Worm (Caenorhabditis elegans) whole organism, midembryonic: ENCODE results near the gene C04G6.6.
A peak's percentile ranks its signal among the peaks of the same experiment; 100 is the strongest.

Source experiments
- T22C8.4 ChIP-seq: fragments of 200-800 bp; sonication (Bioruptor generic); IDR thresholded peaks from 2 replicates; pipeline ENCODE4 v1.3.6; 2022; ENCODE audit warnings: missing genetic modification characterization, missing compliant biosample characterization
- cog-1 ChIP-seq: sonication (generic microtip); optimal IDR thresholded peaks from 2 replicates; lab custom pipeline; 2016; ENCODE audit warnings: missing genetic modification characterization, missing compliant biosample characterization
- flt-1 ChIP-seq: fragments of 200-800 bp; sonication (Bioruptor generic); IDR thresholded peaks from 2 replicates; pipeline ENCODE4 v1.3.6; 2022; ENCODE audit warnings: missing genetic modification characterization, missing compliant biosample characterization
- klf-2 ChIP-seq: fragments of 200-800 bp; sonication (Bioruptor generic); conservative IDR thresholded peaks from 2 replicates; pipeline ENCODE4 v1.3.6; 2022; ENCODE audit warnings: missing genetic modification reagents, missing genetic modification characterization, missing compliant biosample characterization
- med-1 ChIP-seq: sonication (generic microtip); optimal IDR thresholded peaks from 2 replicates; lab custom pipeline; 2017; ENCODE audit warnings: missing genetic modification characterization, mild to moderate bottlenecking, missing compliant biosample characterization, antibody characterized with exemption, missing genetic modification reagents; ENCODE audit not compliant: insufficient read depth
- ref-1 ChIP-seq: fragments of 200-800 bp; sonication (Bioruptor generic); conservative IDR thresholded peaks from 2 replicates; pipeline ENCODE4 v1.3.6; 2022; ENCODE audit warnings: missing genetic modification reagents, missing genetic modification characterization, missing compliant biosample characterization
- tab-1 ChIP-seq: fragments of 200-800 bp; sonication (Bioruptor generic); IDR thresholded peaks from 2 replicates; pipeline ENCODE4 v1.3.6; 2022; ENCODE audit warnings: missing genetic modification characterization, missing compliant biosample characterization
- ztf-23 ChIP-seq: fragments of 200-800 bp; sonication (Bioruptor generic); IDR thresholded peaks from 2 replicates; pipeline ENCODE4 v1.3.6; 2022; ENCODE audit warnings: missing genetic modification reagents, missing genetic modification characterization, missing compliant biosample characterization
- ztf-29 ChIP-seq: fragments of 200-800 bp; sonication (Bioruptor generic); IDR thresholded peaks from 2 replicates; pipeline ENCODE4 v1.3.6; 2022; ENCODE audit warnings: missing genetic modification reagents, missing genetic modification characterization, missing compliant biosample characterization

C04G6.6 gene

DNA sequence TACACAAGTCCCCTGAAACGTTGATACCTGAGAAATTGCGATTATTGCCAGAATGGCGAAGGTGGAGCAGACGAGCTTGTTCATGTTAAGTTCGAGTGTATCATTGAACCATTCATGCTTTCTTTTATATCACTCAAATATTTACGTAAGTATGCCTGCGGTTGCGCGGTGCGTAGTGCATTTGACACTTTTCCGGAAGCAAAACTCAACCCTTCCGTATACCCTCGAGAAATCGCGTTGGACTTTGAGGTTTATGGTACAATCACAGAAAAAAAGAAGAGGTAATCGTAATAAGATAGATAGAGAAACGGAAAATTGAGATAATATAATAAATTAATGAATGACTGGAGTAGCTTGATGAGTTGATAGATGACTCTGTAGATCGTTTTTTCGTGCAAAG lies 30.0 kb downstream of the C04G6.6 start, which contains the start of gene idpb-2:
idpb-2 (minus strand) TSS at position 101 of the 400 bp plus-strand sequence.
- TF ChIP-seq cog-1 (no peak), klf-2 (GFP tag; lab: Robert Waterston, UW) (no peak), T22C8.4 (GFP tag; lab: Robert Waterston, UW) (no peak), ref-1 (GFP tag; lab: Robert Waterston, UW) (no peak), tab-1 (no peak), med-1 (GFP tag; lab: Kevin White, UChicago) (no peak), flt-1 (GFP tag; lab: Robert Waterston, UW) (no peak), ztf-29 (GFP tag; lab: Robert Waterston, UW) (no peak), ztf-23 (no peak)

DNA sequence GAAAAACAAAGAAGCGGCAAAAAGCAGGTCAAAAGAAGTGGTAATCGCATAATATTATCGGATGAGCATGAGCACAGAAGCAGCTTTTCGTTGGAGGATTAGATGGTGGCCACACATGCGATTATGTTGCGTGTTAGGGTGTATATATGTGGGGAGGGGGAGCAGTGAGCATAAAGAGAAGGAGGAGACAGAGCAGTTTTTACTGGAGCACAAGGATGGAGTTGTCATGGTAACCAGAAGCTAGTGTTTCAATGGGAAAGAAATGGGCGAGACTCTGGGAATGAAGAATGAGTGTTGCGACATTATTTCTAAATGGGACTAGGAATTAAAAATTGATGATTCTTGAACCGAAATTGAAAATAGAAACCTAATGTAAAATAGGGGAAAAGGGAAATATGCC lies 31.6 kb downstream of the C04G6.6 start, which contains the start of gene C27A2.8:
C27A2.8 (minus strand) TSS at position 117 of the 400 bp plus-strand sequence.
- TF ChIP-seq ztf-29 (GFP tag; lab: Robert Waterston, UW): no peak
- TF ChIP-seq tab-1: no peak
- no peak for TF ChIP-seq ztf-23
- no peak for TF ChIP-seq flt-1 (GFP tag; lab: Robert Waterston, UW)
- no peak for TF ChIP-seq med-1 (GFP tag; lab: Kevin White, UChicago)
- no peak for TF ChIP-seq ref-1 (GFP tag; lab: Robert Waterston, UW)
- no peak for TF ChIP-seq klf-2 (GFP tag; lab: Robert Waterston, UW)
- TF ChIP-seq cog-1: no peak
- no peak for TF ChIP-seq T22C8.4 (GFP tag; lab: Robert Waterston, UW)

ce11 chrII:5066967-5067366 lies 32.6 kb downstream of the C04G6.6 start:
- no peak for TF ChIP-seq ztf-29 (GFP tag; lab: Robert Waterston, UW)
- TF ChIP-seq ztf-23: no peak
- no peak for TF ChIP-seq med-1 (GFP tag; lab: Kevin White, UChicago)
- no peak for TF ChIP-seq klf-2 (GFP tag; lab: Robert Waterston, UW)
- no peak for TF ChIP-seq tab-1
- no peak for TF ChIP-seq T22C8.4 (GFP tag; lab: Robert Waterston, UW)

DNA sequence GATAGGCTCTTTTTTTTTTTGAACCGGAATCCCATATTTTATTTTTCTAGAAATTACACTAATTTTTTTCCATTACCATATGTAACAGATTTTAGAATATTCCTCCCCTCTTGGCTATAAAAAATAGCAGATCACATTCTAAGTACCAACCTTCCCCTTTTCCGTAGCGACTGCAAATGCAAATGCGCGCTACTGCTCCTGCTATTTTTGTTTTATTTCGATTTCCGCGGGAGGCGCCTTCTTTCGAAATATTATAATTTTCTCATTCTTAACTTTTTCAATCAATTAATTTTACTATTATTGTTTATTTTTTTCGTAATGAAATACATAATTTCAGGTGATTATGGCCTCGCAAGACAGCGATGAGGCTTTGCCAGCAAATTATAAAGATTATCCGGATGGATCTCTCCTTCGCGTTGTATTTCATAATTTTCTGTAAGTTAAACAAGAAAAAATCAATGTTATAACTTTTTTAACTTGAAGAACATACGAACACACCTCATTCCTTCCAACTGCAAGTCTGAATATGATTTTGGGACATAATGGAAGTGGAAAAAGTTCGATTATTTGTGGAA lies 37.7 kb downstream of the C04G6.6 start, which contains the start of gene smc-5:
smc-5 (plus strand) TSS at position 332 of the 575 bp plus-strand sequence.
- TF ChIP-seq flt-1 (GFP tag; lab: Robert Waterston, UW) (peak; percentile 56; the same call in 1 of the 2 replicates), klf-2 (GFP tag; lab: Robert Waterston, UW) (0 out of 2 replicates have a peak, but pooled peaks have one; percentile 55), med-1 (GFP tag; lab: Kevin White, UChicago) (no peak), ztf-23 (0 out of 2 replicates have a peak, but pooled peaks have one; percentile 38), ztf-29 (GFP tag; lab: Robert Waterston, UW) (no peak), T22C8.4 (GFP tag; lab: Robert Waterston, UW) (0 out of 2 replicates have a peak, but pooled peaks have one; percentile 9), ref-1 (GFP tag; lab: Robert Waterston, UW) (no peak), cog-1 (peak; percentile 4)

- TF ChIP-seq ztf-23 (no peak), cog-1 (no peak), klf-2 (GFP tag; lab: Robert Waterston, UW) (no peak), ref-1 (GFP tag; lab: Robert Waterston, UW) (no peak), T22C8.4 (GFP tag; lab: Robert Waterston, UW) (no peak), tab-1 (no peak), flt-1 (GFP tag; lab: Robert Waterston, UW) (no peak), ztf-29 (GFP tag; lab: Robert Waterston, UW) (no peak), med-1 (GFP tag; lab: Kevin White, UChicago) (no peak)
These were observed 38.8 kb downstream of the C04G6.6 start, which contains the start of gene pho-12 for ce11 chrII:5060719-5061118. Gene pho-12, minus strand, starts transcription at chrII:5060819.

DNA sequence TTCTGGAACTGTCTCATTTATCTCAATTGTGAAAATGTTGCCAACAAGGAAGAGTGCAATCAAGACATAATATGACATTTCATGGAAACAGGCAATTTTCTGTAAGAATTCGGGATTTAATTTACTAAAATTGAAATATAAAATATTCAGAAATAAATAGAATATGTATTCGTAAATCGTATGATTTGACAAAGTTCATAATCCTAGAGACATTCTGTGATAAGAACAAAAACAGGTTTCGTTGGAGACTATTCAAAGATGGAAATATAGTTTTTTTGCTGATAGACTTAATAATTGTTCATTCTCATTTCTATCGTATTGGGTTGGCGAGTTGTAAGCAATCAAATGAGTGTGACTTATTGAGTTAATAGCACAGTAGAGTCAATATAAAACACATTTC lies 41.5 kb downstream of the C04G6.6 start, which contains the start of gene C27A2.12:
C27A2.12 (minus strand) TSS at position 101 of the 400 bp plus-strand sequence.
- no peak for TF ChIP-seq klf-2 (GFP tag; lab: Robert Waterston, UW)
- TF ChIP-seq T22C8.4 (GFP tag; lab: Robert Waterston, UW): no peak
- no peak for TF ChIP-seq ztf-23
- TF ChIP-seq ztf-29 (GFP tag; lab: Robert Waterston, UW): no peak
- no peak for TF ChIP-seq cog-1
- no peak for TF ChIP-seq tab-1
- no peak for TF ChIP-seq flt-1 (GFP tag; lab: Robert Waterston, UW)
- TF ChIP-seq med-1 (GFP tag; lab: Kevin White, UChicago): no peak
- no peak for TF ChIP-seq ref-1 (GFP tag; lab: Robert Waterston, UW)

ce11 chrII:5057315-5057714 lies 42.2 kb downstream of the C04G6.6 start:
- TF ChIP-seq T22C8.4 (GFP tag; lab: Robert Waterston, UW) (peak; percentile 43; the same call in 1 of the 2 replicates), flt-1 (GFP tag; lab: Robert Waterston, UW) (peak; percentile 81), med-1 (GFP tag; lab: Kevin White, UChicago) (no peak), ztf-23 (no peak), ref-1 (GFP tag; lab: Robert Waterston, UW) (peak; percentile 68; the same call in 1 of the 2 replicates), ztf-29 (GFP tag; lab: Robert Waterston, UW) (peak; percentile 78; the same call in 1 of the 2 replicates), cog-1 (no peak), klf-2 (GFP tag; lab: Robert Waterston, UW) (no peak), tab-1 (peak; percentile 74)

- TF ChIP-seq med-1 (GFP tag; lab: Kevin White, UChicago): no peak
- no peak for TF ChIP-seq ref-1 (GFP tag; lab: Robert Waterston, UW)
- no peak for TF ChIP-seq cog-1
- no peak for TF ChIP-seq ztf-29 (GFP tag; lab: Robert Waterston, UW)
- TF ChIP-seq flt-1 (GFP tag; lab: Robert Waterston, UW): no peak
- TF ChIP-seq ztf-23: no peak
- no peak for TF ChIP-seq T22C8.4 (GFP tag; lab: Robert Waterston, UW)
- TF ChIP-seq klf-2 (GFP tag; lab: Robert Waterston, UW): no peak
These were observed 43.3 kb downstream of the C04G6.6 start for ce11 chrII:5056254-5056653.

ce11 chrII:5055129-5055666 lies 44.4 kb downstream of the C04G6.6 start, which contains the start of the genes ify-1 and rpl-22:
Gene ify-1, minus strand, starts transcription at chrII:5055179.
Gene rpl-22, plus strand, starts transcription at chrII:5055616.
- no peak for TF ChIP-seq klf-2 (GFP tag; lab: Robert Waterston, UW)
- TF ChIP-seq ztf-23: peak; percentile 83
- TF ChIP-seq ztf-29 (GFP tag; lab: Robert Waterston, UW): no peak; the same call in 1 of the 2 replicates
- no peak for TF ChIP-seq ref-1 (GFP tag; lab: Robert Waterston, UW)
- no peak for TF ChIP-seq med-1 (GFP tag; lab: Kevin White, UChicago)
- TF ChIP-seq flt-1 (GFP tag; lab: Robert Waterston, UW): peak; percentile 77
- TF ChIP-seq cog-1: peak; percentile 65
- TF ChIP-seq tab-1: no peak
- peak; percentile 72; the same call in 1 of the 2 replicates for TF ChIP-seq T22C8.4 (GFP tag; lab: Robert Waterston, UW)
